Worm (Caenorhabditis elegans) whole organism, mixed stage, embryonic: ENCODE data around the gene ntl-9.

Source experiments
- M03D4.4 ChIP-seq: sonication (generic microtip); optimal IDR thresholded peaks from 2 replicates; lab custom pipeline; 2017; ENCODE audit warnings: mild to moderate bottlenecking, missing genetic modification characterization, missing compliant biosample characterization
- bed-3 ChIP-seq: fragments of 200-800 bp; sonication (Bioruptor generic); optimal IDR thresholded peaks from 3 replicates; lab custom pipeline; 2018; ENCODE audit warnings: mild to moderate bottlenecking, missing genetic modification characterization, moderate library complexity, missing compliant biosample characterization
- blmp-1 ChIP-seq: fragments of 150-350 bp; optimal IDR thresholded peaks from 2 replicates; lab custom pipeline; 2014; ENCODE audit warnings: missing biosample characterization, missing genetic modification characterization
- ceh-39 ChIP-seq: fragments of 150-350 bp; optimal IDR thresholded peaks from 2 replicates; lab custom pipeline; 2014; ENCODE audit warnings: missing biosample characterization, missing genetic modification characterization
- ceh-43 ChIP-seq: fragments of 200-800 bp; sonication (Bioruptor generic); optimal IDR thresholded peaks from 2 replicates; lab custom pipeline; 2018; ENCODE audit warnings: mild to moderate bottlenecking, missing genetic modification characterization, moderate library complexity, missing compliant biosample characterization
- ceh-83 ChIP-seq: fragments of 200-800 bp; sonication (Bioruptor generic); optimal IDR thresholded peaks from 2 replicates; lab custom pipeline; 2018; ENCODE audit warnings: mild to moderate bottlenecking, missing genetic modification characterization, missing compliant biosample characterization
- ces-1 ChIP-seq: fragments of 150-350 bp; optimal IDR thresholded peaks from 2 replicates; lab custom pipeline; 2014; ENCODE audit warnings: missing biosample characterization, missing genetic modification reagents, missing genetic modification characterization
- cnd-1 ChIP-seq: fragments of 200-800 bp; sonication (Bioruptor generic); optimal IDR thresholded peaks from 2 replicates; lab custom pipeline; 2018; ENCODE audit warnings: mild to moderate bottlenecking, missing genetic modification characterization, missing compliant biosample characterization
- drap-1 ChIP-seq: fragments of 200-800 bp; sonication (Bioruptor generic); optimal IDR thresholded peaks from 3 replicates; lab custom pipeline; 2018; ENCODE audit warnings: mild to moderate bottlenecking, missing genetic modification characterization, missing compliant biosample characterization
- elt-1 ChIP-seq: sonication (generic microtip); optimal IDR thresholded peaks from 2 replicates; lab custom pipeline; 2017; ENCODE audit warnings: missing genetic modification characterization, mild to moderate bottlenecking, missing compliant biosample characterization, antibody characterized with exemption, moderate library complexity, borderline replicate concordance; ENCODE audit not compliant: insufficient read depth
- elt-3 ChIP-seq: fragments of 150-350 bp; optimal IDR thresholded peaks from 2 replicates; lab custom pipeline; 2014; ENCODE audit warnings: missing biosample characterization, missing genetic modification characterization
- flh-1 ChIP-seq: fragments of 200-800 bp; sonication (Bioruptor generic); optimal IDR thresholded peaks from 2 replicates; lab custom pipeline; 2018; ENCODE audit warnings: mild to moderate bottlenecking, missing genetic modification characterization, moderate library complexity, missing compliant biosample characterization
- ham-2 ChIP-seq: fragments of 200-800 bp; sonication (Bioruptor generic); optimal IDR thresholded peaks from 2 replicates; lab custom pipeline; 2018; ENCODE audit warnings: mild to moderate bottlenecking, missing genetic modification characterization, missing compliant biosample characterization
- hlh-1 ChIP-seq: fragments of 150-350 bp; optimal IDR thresholded peaks from 2 replicates; lab custom pipeline; 2014; ENCODE audit warnings: missing biosample characterization, missing genetic modification reagents, missing genetic modification characterization
- lin-13 ChIP-seq: fragments of 150-350 bp; optimal IDR thresholded peaks from 2 replicates; lab custom pipeline; 2014; ENCODE audit warnings: missing biosample characterization, missing genetic modification characterization
- lin-32 ChIP-seq: fragments of 200-800 bp; sonication (Bioruptor generic); optimal IDR thresholded peaks from 2 replicates; lab custom pipeline; 2018; ENCODE audit warnings: mild to moderate bottlenecking, missing genetic modification characterization, missing compliant biosample characterization
- lsy-2 ChIP-seq: fragments of 150-350 bp; optimal IDR thresholded peaks from 2 replicates; lab custom pipeline; 2014; ENCODE audit warnings: missing biosample characterization, missing genetic modification characterization
- mab-5 ChIP-seq: fragments of 150-350 bp; optimal IDR thresholded peaks from 2 replicates; lab custom pipeline; 2014; ENCODE audit warnings: missing biosample characterization, missing genetic modification characterization
- mep-1 ChIP-seq: fragments of 150-350 bp; optimal IDR thresholded peaks from 2 replicates; lab custom pipeline; 2017; ENCODE audit warnings: missing biosample characterization, missing genetic modification reagents, missing genetic modification characterization, inconsistent platforms
- mls-2 ChIP-seq: sonication (generic microtip); optimal IDR thresholded peaks from 2 replicates; lab custom pipeline; 2016; ENCODE audit warnings: mild to moderate bottlenecking, missing genetic modification characterization, moderate library complexity, missing compliant biosample characterization
- nhr-2 ChIP-seq: fragments of 150-350 bp; optimal IDR thresholded peaks from 2 replicates; lab custom pipeline; 2014; ENCODE audit warnings: missing biosample characterization, missing genetic modification characterization
- nhr-237 ChIP-seq: fragments of 150-350 bp; optimal IDR thresholded peaks from 2 replicates; lab custom pipeline; 2014; ENCODE audit warnings: missing biosample characterization, missing genetic modification characterization
- nhr-28 ChIP-seq: fragments of 150-350 bp; optimal IDR thresholded peaks from 2 replicates; lab custom pipeline; 2014; ENCODE audit warnings: missing biosample characterization, missing genetic modification characterization
- nhr-76 ChIP-seq: sonication (generic microtip); optimal IDR thresholded peaks from 2 replicates; lab custom pipeline; 2017; ENCODE audit warnings: missing biosample characterization, missing genetic modification characterization
- pha-4 ChIP-seq: fragments of 150-350 bp; optimal IDR thresholded peaks from 2 replicates; lab custom pipeline; 2018; ENCODE audit warnings: missing biosample characterization, missing genetic modification reagents, missing genetic modification characterization
- sem-2 ChIP-seq: fragments of 200-800 bp; sonication (Bioruptor generic); optimal IDR thresholded peaks from 2 replicates; lab custom pipeline; 2018; ENCODE audit warnings: mild to moderate bottlenecking, missing genetic modification characterization, missing compliant biosample characterization
- snpc-4 ChIP-seq: fragments of 150-350 bp; optimal IDR thresholded peaks from 2 replicates; lab custom pipeline; 2014; ENCODE audit warnings: missing biosample characterization, missing genetic modification characterization
- sptf-1 ChIP-seq: sonication (generic microtip); optimal IDR thresholded peaks from 2 replicates; lab custom pipeline; 2017; ENCODE audit warnings: mild to moderate bottlenecking, missing genetic modification characterization, moderate library complexity, missing compliant biosample characterization
- tbx-8 ChIP-seq: fragments of 200-800 bp; sonication (Bioruptor generic); optimal IDR thresholded peaks from 2 replicates; lab custom pipeline; 2018; ENCODE audit warnings: mild to moderate bottlenecking, missing genetic modification characterization, moderate library complexity, missing compliant biosample characterization
- unc-120 ChIP-seq: sonication (generic microtip); optimal IDR thresholded peaks from 2 replicates; lab custom pipeline; 2017; ENCODE audit warnings: missing genetic modification characterization, missing compliant biosample characterization; ENCODE audit not compliant: poor library complexity, severe bottlenecking
- unc-39 ChIP-seq: fragments of 150-350 bp; optimal IDR thresholded peaks from 2 replicates; lab custom pipeline; 2014; ENCODE audit warnings: missing biosample characterization, missing genetic modification characterization
- unc-62 ChIP-seq: fragments of 150-350 bp; optimal IDR thresholded peaks from 2 replicates; lab custom pipeline; 2014; ENCODE audit warnings: missing biosample characterization, missing genetic modification reagents, missing genetic modification characterization
- zip-8 ChIP-seq: fragments of 150-350 bp; optimal IDR thresholded peaks from 2 replicates; lab custom pipeline; 2014; ENCODE audit warnings: missing biosample characterization, missing genetic modification characterization
- ztf-11 ChIP-seq: fragments of 150-350 bp; optimal IDR thresholded peaks from 2 replicates; lab custom pipeline; 2014; ENCODE audit warnings: missing biosample characterization, missing genetic modification characterization

Gene ntl-9

ce11 chrIII:4956566-4956965 lies 12.3 kb downstream of the ntl-9 start, which contains the start of gene C26E6.1:
C26E6.1 (plus strand) TSS chrIII:4956866.
- TF ChIP-seq unc-62 (no peak), cnd-1 (no peak), mab-5 (tag; lab: Kevin White, UChicago) (no peak), nhr-237 (tag; lab: Kevin White, UChicago) (no peak), mls-2 (tag; lab: Kevin White, UChicago) (no peak), lin-13 (tag; lab: Kevin White, UChicago) (no peak), nhr-28 (tag; lab: Kevin White, UChicago) (no peak), ces-1 (no peak), snpc-4 (tag; lab: Kevin White, UChicago) (no peak), ceh-83 (GFP tag; lab: Kevin White, UChicago) (no peak)
- TF ChIP-seq, all 35 proteins: peak for 0

- TF ChIP-seq ces-1 = no peak
- no peak for TF ChIP-seq cnd-1
- no peak for TF ChIP-seq sem-2 (GFP tag; lab: Kevin White, UChicago)
- no peak for TF ChIP-seq ham-2 (GFP tag; lab: Kevin White, UChicago)
- TF ChIP-seq mep-1 (tag; lab: Kevin White, UChicago) = no peak
- no peak for TF ChIP-seq bed-3 (GFP tag; lab: Kevin White, UChicago)
- no peak for TF ChIP-seq M03D4.4 (tag; lab: Kevin White, UChicago)
- no peak for TF ChIP-seq elt-1 (tag; lab: Kevin White, UChicago)
- TF ChIP-seq nhr-2 (tag; lab: Kevin White, UChicago) = no peak
- no peak for TF ChIP-seq ceh-39
Measured at ce11 chrIII:4960204-4960603, 15.9 kb downstream of the ntl-9 start, which contains the start of gene C27F2.4. C27F2.4 (minus strand) TSS chrIII:4960304.

ce11 chrIII:4961281-4961680 lies 17.0 kb downstream of the ntl-9 start:
- TF ChIP-seq zip-8 (tag; lab: Kevin White, UChicago) = no peak
- no peak for TF ChIP-seq unc-62
- TF ChIP-seq nhr-28 (tag; lab: Kevin White, UChicago) = no peak
- no peak for TF ChIP-seq tbx-8 (GFP tag; lab: Kevin White, UChicago)
- TF ChIP-seq M03D4.4 (tag; lab: Kevin White, UChicago) = no peak

- TF ChIP-seq nhr-2 (tag; lab: Kevin White, UChicago) (no peak), pha-4 (tag; lab: Kevin White, UChicago) (no peak), mls-2 (tag; lab: Kevin White, UChicago) (no peak), unc-39 (tag; lab: Kevin White, UChicago) (no peak), lsy-2 (tag; lab: Kevin White, UChicago) (no peak), lin-13 (tag; lab: Kevin White, UChicago) (no peak), ztf-11 (tag; lab: Kevin White, UChicago) (no peak), mab-5 (tag; lab: Kevin White, UChicago) (no peak), nhr-28 (tag; lab: Kevin White, UChicago) (no peak), M03D4.4 (tag; lab: Kevin White, UChicago) (no peak)
Measured at ce11 chrIII:4962393-4962792, 18.1 kb downstream of the ntl-9 start, which contains the start of gene vps-22. vps-22 (minus strand) TSS chrIII:4962493.

ce11 chrIII:4962886-4963285 lies 18.6 kb downstream of the ntl-9 start, which contains the start of gene C27F2.9:
C27F2.9 (minus strand) TSS chrIII:4963044.
- TF ChIP-seq blmp-1 (no peak), ceh-83 (GFP tag; lab: Kevin White, UChicago) (peak; percentile 63), sptf-1 (tag; lab: Kevin White, UChicago) (peak; percentile 76), elt-1 (tag; lab: Kevin White, UChicago) (no peak), unc-120 (peak; percentile 1), ham-2 (GFP tag; lab: Kevin White, UChicago) (no peak), hlh-1 (tag; lab: Kevin White, UChicago) (peak; percentile 3), lin-13 (tag; lab: Kevin White, UChicago) (peak; percentile 71), lsy-2 (tag; lab: Kevin White, UChicago) (peak; percentile 80), pha-4 (tag; lab: Kevin White, UChicago) (no peak), lin-32 (no peak), flh-1 (GFP tag; lab: Kevin White, UChicago) (no peak), nhr-2 (tag; lab: Kevin White, UChicago) (peak; percentile 16), tbx-8 (GFP tag; lab: Kevin White, UChicago) (no peak), elt-3 (tag; lab: Kevin White, UChicago) (no peak), ceh-39 (peak; percentile 62), nhr-237 (tag; lab: Kevin White, UChicago) (peak; percentile 73), cnd-1 (peak; percentile 12), mep-1 (tag; lab: Kevin White, UChicago) (peak; percentile 88), drap-1 (peak; percentile 25), ces-1 (peak; percentile 73), mls-2 (tag; lab: Kevin White, UChicago) (peak; percentile 24), M03D4.4 (tag; lab: Kevin White, UChicago) (peak; percentile 52), snpc-4 (tag; lab: Kevin White, UChicago) (no peak), ceh-43 (GFP tag; lab: Kevin White, UChicago) (peak; percentile 22), nhr-76 (tag; lab: Kevin White, UChicago) (no peak)
